Fruit fly (Drosophila melanogaster) whole organism, embryonic: ENCODE results near the gene CG33287.

Experiments used
- Atf-2 ChIP-seq: fragments of 200-800 bp; sonication (Bioruptor generic); optimal IDR thresholded peaks from 2 replicates; lab custom pipeline; 2016; ENCODE audit warnings: missing biosample characterization, missing genetic modification characterization
- Atf6 ChIP-seq: fragments of 200-800 bp; sonication (Bioruptor generic); IDR thresholded peaks from 2 replicates; pipeline ENCODE4 v1.3.6; 2022; ENCODE audit warnings: missing biosample characterization, missing genetic modification characterization
- Bdp1 ChIP-seq: fragments of 200-800 bp; sonication (Bioruptor generic); optimal IDR thresholded peaks from 3 replicates; lab custom pipeline; 2016; ENCODE audit warnings: missing biosample characterization, missing genetic modification characterization
- Blimp-1 ChIP-seq: fragments of 200-800 bp; sonication (Bioruptor generic); optimal IDR thresholded peaks from 3 replicates; lab custom pipeline; 2018; ENCODE audit warnings: missing biosample characterization, missing genetic modification characterization, mild to moderate bottlenecking, moderate library complexity, missing genetic modification reagents
- Bteb2 ChIP-seq: fragments of 200-800 bp; sonication (Bioruptor generic); optimal IDR thresholded peaks from 2 replicates; lab custom pipeline; 2016; ENCODE audit warnings: missing biosample characterization, missing genetic modification characterization
- CG1024 ChIP-seq: fragments of 200-800 bp; sonication (Bioruptor generic); IDR thresholded peaks from 2 replicates; pipeline ENCODE4 v1.3.6; 2022; ENCODE audit warnings: missing biosample characterization, missing genetic modification characterization
- CG11504 ChIP-seq: fragments of 200-800 bp; sonication (Bioruptor generic); optimal IDR thresholded peaks from 3 replicates; lab custom pipeline; 2019; ENCODE audit warnings: missing biosample characterization, mild to moderate bottlenecking, missing genetic modification characterization, moderate library complexity
- CG11723 ChIP-seq: fragments of 200-800 bp; sonication (Bioruptor generic); optimal IDR thresholded peaks from 2 replicates; lab custom pipeline; 2017; ENCODE audit warnings: missing biosample characterization, mild to moderate bottlenecking, missing genetic modification characterization
- CG12299 ChIP-seq: fragments of 200-800 bp; sonication (Bioruptor generic); optimal IDR thresholded peaks from 2 replicates; lab custom pipeline; 2018; ENCODE audit warnings: missing biosample characterization, mild to moderate bottlenecking, missing genetic modification characterization
- CG1602 ChIP-seq: fragments of 200-800 bp; sonication (Bioruptor generic); optimal IDR thresholded peaks from 3 replicates; lab custom pipeline; 2016; ENCODE audit warnings: missing biosample characterization, missing genetic modification characterization
- CG1603 ChIP-seq: fragments of 200-800 bp; sonication (Bioruptor generic); optimal IDR thresholded peaks from 2 replicates; lab custom pipeline; 2019; ENCODE audit warnings: missing biosample characterization, mild to moderate bottlenecking, missing genetic modification characterization, moderate library complexity
- CG17328 ChIP-seq: fragments of 200-800 bp; sonication (Bioruptor generic); IDR thresholded peaks from 2 replicates; pipeline ENCODE4 v1.3.6; 2022; ENCODE audit warnings: missing biosample characterization, missing genetic modification characterization
- CG3995 ChIP-seq: fragments of 200-800 bp; sonication (Bioruptor generic); optimal IDR thresholded peaks from 3 replicates; lab custom pipeline; 2016; ENCODE audit warnings: missing biosample characterization, missing genetic modification characterization
- CG4282 ChIP-seq: fragments of 200-800 bp; sonication (Bioruptor generic); optimal IDR thresholded peaks from 2 replicates; lab custom pipeline; 2016; ENCODE audit warnings: missing biosample characterization, missing genetic modification characterization
- CG43689 ChIP-seq: fragments of 200-800 bp; sonication (Bioruptor generic); IDR thresholded peaks from 2 replicates; pipeline ENCODE4 v1.3.6; 2022; ENCODE audit warnings: missing biosample characterization, missing genetic modification characterization
- CG4404 ChIP-seq: fragments of 200-800 bp; sonication (Bioruptor generic); IDR thresholded peaks from 2 replicates; pipeline ENCODE4 v1.3.6; 2022; ENCODE audit warnings: missing biosample characterization, missing genetic modification characterization
- CG4730 ChIP-seq: fragments of 200-800 bp; sonication (Bioruptor generic); IDR thresholded peaks from 2 replicates; pipeline ENCODE4 v1.3.6; 2022; ENCODE audit warnings: missing biosample characterization, missing genetic modification characterization
- CG4820 ChIP-seq: fragments of 200-800 bp; sonication (Bioruptor generic); optimal IDR thresholded peaks from 3 replicates; lab custom pipeline; 2016; ENCODE audit warnings: missing biosample characterization, missing genetic modification characterization
- CG6175 ChIP-seq: fragments of 200-800 bp; sonication (Bioruptor generic); IDR thresholded peaks from 3 replicates; pipeline ENCODE4 v1.3.6; 2022; ENCODE audit warnings: missing biosample characterization, missing genetic modification characterization
- CG6254 ChIP-seq: fragments of 200-800 bp; sonication (Bioruptor generic); optimal IDR thresholded peaks from 3 replicates; lab custom pipeline; 2017; ENCODE audit warnings: mild to moderate bottlenecking, missing biosample characterization, missing genetic modification reagents, missing genetic modification characterization
- CG7357 ChIP-seq: fragments of 200-800 bp; sonication (Bioruptor generic); IDR thresholded peaks from 3 replicates; pipeline ENCODE4 v1.3.6; 2022; ENCODE audit warnings: missing biosample characterization, missing genetic modification characterization
- CG8388 ChIP-seq: fragments of 200-800 bp; sonication (Bioruptor generic); optimal IDR thresholded peaks from 2 replicates; lab custom pipeline; 2019; ENCODE audit warnings: missing biosample characterization, mild to moderate bottlenecking, missing genetic modification characterization, moderate library complexity
- CG9437 ChIP-seq: fragments of 200-800 bp; sonication (Bioruptor generic); optimal IDR thresholded peaks from 2 replicates; lab custom pipeline; 2018; ENCODE audit warnings: missing biosample characterization, mild to moderate bottlenecking, missing genetic modification characterization
- Dek ChIP-seq: fragments of 200-800 bp; sonication (Bioruptor generic); optimal IDR thresholded peaks from 3 replicates; lab custom pipeline; 2019; ENCODE audit warnings: missing biosample characterization, mild to moderate bottlenecking, missing genetic modification characterization, moderate library complexity
- Dip2 ChIP-seq: fragments of 200-800 bp; sonication (Bioruptor generic); IDR thresholded peaks from 2 replicates; pipeline ENCODE4 v1.3.6; 2022; ENCODE audit warnings: missing biosample characterization, missing genetic modification characterization
- Dref ChIP-seq: fragments of 200-800 bp; sonication (Bioruptor generic); IDR thresholded peaks from 2 replicates; pipeline ENCODE4 v1.3.6; 2022; ENCODE audit warnings: missing biosample characterization, missing genetic modification characterization
- Hr3 ChIP-seq: fragments of 200-800 bp; sonication (Bioruptor generic); optimal IDR thresholded peaks from 3 replicates; lab custom pipeline; 2016; ENCODE audit warnings: missing biosample characterization, missing genetic modification characterization
- NK7.1 ChIP-seq: fragments of 200-800 bp; sonication (Bioruptor generic); optimal IDR thresholded peaks from 3 replicates; lab custom pipeline; 2016; ENCODE audit warnings: missing biosample characterization, missing genetic modification characterization
- Opbp ChIP-seq: fragments of 200-800 bp; sonication (Bioruptor generic); IDR thresholded peaks from 3 replicates; pipeline ENCODE4 v1.3.6; 2022; ENCODE audit warnings: missing biosample characterization, missing genetic modification characterization; ENCODE audit not compliant: partially characterized antibody
- Rfx ChIP-seq: fragments of 200-800 bp; sonication (Bioruptor generic); IDR thresholded peaks from 2 replicates; pipeline ENCODE4 v1.3.6; 2022; ENCODE audit warnings: missing biosample characterization, missing genetic modification characterization
- Side ChIP-seq: fragments of 200-800 bp; sonication (Bioruptor generic); optimal IDR thresholded peaks from 2 replicates; lab custom pipeline; 2016; ENCODE audit warnings: missing biosample characterization, missing genetic modification characterization
- Six4 ChIP-seq: fragments of 200-800 bp; sonication (Bioruptor generic); optimal IDR thresholded peaks from 2 replicates; lab custom pipeline; 2016; ENCODE audit warnings: missing biosample characterization, missing genetic modification characterization
- Tbp ChIP-seq: fragments of >200 bp; optimal IDR thresholded peaks from 2 replicates; lab custom pipeline; 2018; ENCODE audit warnings: missing biosample characterization, missing genetic modification characterization
- al ChIP-seq: fragments of 200-800 bp; sonication (Bioruptor generic); IDR thresholded peaks from 2 replicates; pipeline ENCODE4 v1.3.6; 2022; ENCODE audit warnings: missing biosample characterization, missing genetic modification characterization
- bowl ChIP-seq: fragments of 200-800 bp; sonication (Bioruptor generic); IDR thresholded peaks from 2 replicates; pipeline ENCODE4 v1.3.6; 2022; ENCODE audit warnings: missing biosample characterization, missing genetic modification characterization
- crc ChIP-seq: fragments of 200-800 bp; sonication (Bioruptor generic); optimal IDR thresholded peaks from 2 replicates; lab custom pipeline; 2016; ENCODE audit warnings: missing biosample characterization, missing genetic modification characterization
- disco-r ChIP-seq: fragments of 200-800 bp; sonication (Bioruptor generic); optimal IDR thresholded peaks from 2 replicates; lab custom pipeline; 2016; ENCODE audit warnings: missing biosample characterization, missing genetic modification characterization
- hth ChIP-seq: fragments of >200 bp; optimal IDR thresholded peaks from 2 replicates; lab custom pipeline; 2017; ENCODE audit warnings: inconsistent platforms
- insv ChIP-seq, 2 experiments: fragments of 200-800 bp; sonication (Bioruptor generic); optimal IDR thresholded peaks; 3 replicates each; lab custom pipeline; 2016 to 2018; ENCODE audit warnings: missing biosample characterization in 2 of 2, missing genetic modification characterization in 2 of 2
- ken ChIP-seq: fragments of 200-800 bp; sonication (Bioruptor generic); IDR thresholded peaks from 3 replicates; pipeline ENCODE4 v1.3.6; 2022; ENCODE audit warnings: missing biosample characterization, missing genetic modification characterization
- mld ChIP-seq: fragments of 200-800 bp; sonication (Bioruptor generic); IDR thresholded peaks from 3 replicates; pipeline ENCODE4 v1.3.6; 2022; ENCODE audit warnings: missing biosample characterization, missing genetic modification characterization; ENCODE audit not compliant: partially characterized antibody
- p53 ChIP-seq: fragments of 200-800 bp; sonication (Bioruptor generic); optimal IDR thresholded peaks from 2 replicates; lab custom pipeline; 2016; ENCODE audit warnings: missing biosample characterization, missing genetic modification characterization
- prd ChIP-seq, 3 experiments: fragments of >200 bp in 2 of 3; fragments of 200-800 bp in 1 of 3; sonication (Bioruptor generic) in 1 of 3; optimal IDR thresholded peaks in 2 of 3; IDR thresholded peaks in 1 of 3; 2 replicates in 2 of 3; 3 replicates in 1 of 3; pipeline versions ENCODE4 v1.3.6 to Lab custom; 2017 to 2022; ENCODE audit warnings: missing biosample characterization in 1 of 3, missing genetic modification characterization in 1 of 3
- pum ChIP-seq: fragments of 200-800 bp; sonication (Bioruptor generic); optimal IDR thresholded peaks from 2 replicates; lab custom pipeline; 2016; ENCODE audit warnings: missing biosample characterization, missing genetic modification characterization
- ro ChIP-seq: fragments of 200-800 bp; sonication (Bioruptor generic); IDR thresholded peaks from 2 replicates; pipeline ENCODE4 v1.3.6; 2022; ENCODE audit warnings: missing biosample characterization, missing genetic modification characterization
- seq ChIP-seq: fragments of 200-800 bp; sonication (Bioruptor generic); IDR thresholded peaks from 2 replicates; pipeline ENCODE4 v1.3.6; 2022; ENCODE audit warnings: missing biosample characterization, missing genetic modification characterization
- sima ChIP-seq: fragments of 200-800 bp; sonication (Bioruptor generic); optimal IDR thresholded peaks from 2 replicates; lab custom pipeline; 2016; ENCODE audit warnings: missing biosample characterization, missing genetic modification characterization
- slbo ChIP-seq: fragments of 200-800 bp; sonication (Bioruptor generic); IDR thresholded peaks from 2 replicates; pipeline ENCODE4 v1.3.6; 2022; ENCODE audit warnings: missing biosample characterization, missing genetic modification characterization
- vfl ChIP-seq: fragments of 200-800 bp; sonication (Bioruptor generic); optimal IDR thresholded peaks from 2 replicates; lab custom pipeline; 2016; ENCODE audit warnings: missing biosample characterization, missing genetic modification characterization
- vvl ChIP-seq: fragments of 200-800 bp; sonication (Bioruptor generic); IDR thresholded peaks from 2 replicates; pipeline ENCODE4 v1.3.6; 2022; ENCODE audit warnings: missing biosample characterization, missing genetic modification characterization

The CG33287 gene

DNA sequence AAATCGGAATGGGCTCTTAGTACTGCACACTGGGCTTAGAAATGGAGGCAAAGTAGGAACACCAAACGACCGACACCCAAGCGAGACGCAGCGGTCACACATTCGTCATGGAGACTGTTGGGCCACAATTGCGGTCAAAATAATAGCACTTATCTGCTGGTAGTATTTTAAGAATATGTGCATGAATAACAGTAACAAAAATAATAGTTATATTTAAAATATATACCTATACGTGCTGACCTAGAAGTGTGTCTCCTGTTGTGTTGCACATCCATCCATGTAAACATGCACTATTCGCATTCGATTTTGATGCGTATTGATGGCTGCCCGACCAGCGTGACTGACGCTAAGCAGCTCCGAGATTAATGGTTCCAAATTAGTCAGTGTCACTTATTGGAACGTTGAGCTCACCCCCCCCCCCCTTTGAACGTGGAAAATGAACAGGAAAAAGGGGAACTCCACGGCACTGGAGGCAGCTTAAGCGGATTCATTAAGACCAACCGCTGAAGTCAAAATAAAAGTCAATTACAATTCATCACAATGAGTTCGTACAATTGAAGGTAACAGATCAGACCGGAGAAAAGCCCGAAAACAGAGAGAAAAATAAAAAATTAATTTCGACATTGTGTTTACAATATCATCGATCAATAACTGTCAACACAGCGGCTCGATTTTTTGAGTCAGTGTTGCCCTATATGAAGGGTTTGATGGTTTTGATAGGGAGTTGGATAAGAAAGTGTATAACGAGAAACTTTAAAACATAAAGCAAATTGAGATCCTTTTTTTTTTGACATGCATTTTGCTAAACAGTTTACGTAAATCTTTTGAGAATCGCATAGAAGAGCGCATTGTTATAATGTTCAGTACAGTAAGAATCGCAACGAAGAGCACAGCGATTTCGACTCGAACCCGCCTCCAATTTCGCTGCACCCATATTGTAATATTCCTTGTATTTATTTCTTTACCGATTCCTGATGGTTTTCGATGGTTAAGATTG is 17.5 kb downstream of the CG33287 start (continued):
- TF ChIP-seq ken, result no peak
- no peak for TF ChIP-seq crc (GFP tag; lab: Kevin White, UChicago)
- no peak for TF ChIP-seq prd (optimal IDR thresholded peaks at IDR 0.05; lab: Kevin White, UChicago)
- peak; percentile 34; the same call in 1 of the 3 replicates for TF ChIP-seq prd (GFP tag; IDR thresholded peaks at IDR 0.05; lab: Robert Waterston, UW)
- no peak for TF ChIP-seq CG43689 (GFP tag; lab: Robert Waterston, UW)
- no peak for TF ChIP-seq ro (GFP tag; lab: Robert Waterston, UW)
- TF ChIP-seq Dip2 (GFP tag; lab: Robert Waterston, UW), result no peak
- no peak for TF ChIP-seq Bdp1 (GFP tag; lab: Kevin White, UChicago)
- no peak for TF ChIP-seq Hr3 (GFP tag; lab: Kevin White, UChicago)
- no peak for TF ChIP-seq CG11723 (GFP tag; lab: Kevin White, UChicago)
- no peak for TF ChIP-seq CG4282 (GFP tag; lab: Kevin White, UChicago)
- TF ChIP-seq NK7.1, result no peak
- no peak for TF ChIP-seq CG6175 (GFP tag; lab: Robert Waterston, UW)
- TF ChIP-seq sima (GFP tag; lab: Kevin White, UChicago), result no peak
- TF ChIP-seq Six4 (GFP tag; lab: Kevin White, UChicago), result no peak
- TF ChIP-seq CG7357 (GFP tag; lab: Robert Waterston, UW), result no peak
- no peak for TF ChIP-seq CG1024 (GFP tag; lab: Robert Waterston, UW)
- TF ChIP-seq Atf-2 (GFP tag; lab: Kevin White, UChicago), result no peak
- TF ChIP-seq CG1603 (tag; lab: Kevin White, UChicago), result peak; percentile 34
- TF ChIP-seq CG4404, result no peak
- TF ChIP-seq CG11504 (tag; lab: Kevin White, UChicago), result peak; percentile 6
- no peak for TF ChIP-seq mld (GFP tag; lab: Robert Waterston, UW)
- no peak for TF ChIP-seq CG4820 (GFP tag; lab: Kevin White, UChicago)
- no peak for TF ChIP-seq disco-r
- no peak for TF ChIP-seq Dref
- peak; percentile 9 for TF ChIP-seq Blimp-1 (GFP tag; lab: Kevin White, UChicago)
- TF ChIP-seq CG17328, result no peak
- TF ChIP-seq CG8388 (GFP tag; lab: Kevin White, UChicago), result no peak
- no peak for TF ChIP-seq Dek
- no peak for TF ChIP-seq Opbp (GFP tag; lab: Robert Waterston, UW)
- TF ChIP-seq pum, result no peak
- no peak for TF ChIP-seq insv (GFP tag; optimal IDR thresholded peaks at IDR 0.05; lab: Kevin White, UChicago)
- TF ChIP-seq CG4730, result no peak
- 0 out of 2 replicates have a peak, but pooled peaks have one; percentile 9 for TF ChIP-seq Rfx (GFP tag; lab: Robert Waterston, UW)
- TF ChIP-seq CG3995 (GFP tag; lab: Kevin White, UChicago), result no peak
- no peak for TF ChIP-seq CG6254 (GFP tag; lab: Kevin White, UChicago)
- TF ChIP-seq CG12299 (tag; lab: Kevin White, UChicago), result no peak
- 0 out of 2 replicates have a peak, but pooled peaks have one; percentile 42 for TF ChIP-seq vvl
- no peak for TF ChIP-seq hth (lab: Kevin White, UChicago)
- no peak for TF ChIP-seq vfl (GFP tag; lab: Kevin White, UChicago)
- no peak for TF ChIP-seq Atf6
- no peak for TF ChIP-seq seq (GFP tag; lab: Robert Waterston, UW)
- no peak for TF ChIP-seq bowl (GFP tag; lab: Robert Waterston, UW)
- TF ChIP-seq Bteb2 (GFP tag; lab: Kevin White, UChicago), result no peak
- TF ChIP-seq al, result no peak
- no peak for TF ChIP-seq CG1602 (GFP tag; lab: Kevin White, UChicago)
- no peak for TF ChIP-seq CG9437 (GFP tag; lab: Kevin White, UChicago)
- TF ChIP-seq p53 (GFP tag; lab: Kevin White, UChicago), result no peak
- no peak for TF ChIP-seq slbo (GFP tag; lab: Robert Waterston, UW)
- no peak for TF ChIP-seq Side (GFP tag; lab: Kevin White, UChicago)
- TF ChIP-seq Tbp (GFP tag; lab: Kevin White, UChicago), result no peak
